Worm (Caenorhabditis elegans): ENCODE results near the gene F59F4.3.

The F59F4.3 gene

DNA sequence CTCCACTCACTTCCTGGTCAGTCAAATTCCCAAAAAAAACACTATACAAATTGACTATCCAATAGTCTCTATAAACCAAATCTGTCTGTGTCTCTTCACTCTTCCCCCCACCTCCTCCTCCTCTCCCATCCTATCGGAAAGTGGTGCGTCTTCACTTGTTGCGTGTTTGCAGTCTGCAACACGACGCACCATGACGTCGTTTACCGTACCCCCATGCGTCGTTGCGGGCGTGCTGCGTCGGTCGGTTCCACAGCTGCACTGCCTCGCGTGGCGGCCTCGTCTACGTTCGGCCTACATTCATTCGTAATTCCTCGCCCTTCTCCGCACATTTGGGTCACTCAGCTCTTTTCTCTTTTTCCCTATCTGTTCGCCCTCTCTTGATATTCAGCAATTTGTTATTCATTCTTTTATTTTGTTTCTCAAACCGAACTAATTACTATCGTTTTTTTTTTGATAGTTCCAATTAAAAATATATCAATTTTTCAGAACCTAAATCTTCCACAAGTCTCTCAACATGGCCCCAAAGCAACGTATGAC, 6.2 kb downstream of the F59F4.3 start, which contains the start of gene serp-1.1 (continued):
- peak; percentile 55 to 98 for TF ChIP-seq mdl-1 (tag; optimal IDR thresholded peaks at IDR 0.05)
- peak; percentile 75 for TF ChIP-seq F16B12.6 (tag; optimal IDR thresholded peaks at IDR 0.05)
- TF ChIP-seq aly-2 (tag; optimal IDR thresholded peaks at IDR 0.05), result peak; percentile 75
- peak; percentile 93 for TF ChIP-seq lin-15B (tag; optimal IDR thresholded peaks at IDR 0.05)
- TF ChIP-seq alr-1 (tag; optimal IDR thresholded peaks at IDR 0.05; ENCODE audit: borderline replicate concordance), result no peak
- TF ChIP-seq swsn-7 (tag; optimal IDR thresholded peaks at IDR 0.05), result peak; percentile 99
- peak; percentile 89 to 99 (median 98) for TF ChIP-seq elt-3 (tag; optimal IDR thresholded peaks at IDR 0.05)
- TF ChIP-seq sup-37 (GFP tag; optimal IDR thresholded peaks at IDR 0.05), result peak; percentile 96
- TF ChIP-seq sox-4 (tag; optimal IDR thresholded peaks at IDR 0.05), result peak; percentile 65
- TF ChIP-seq mef-2 (tag; optimal IDR thresholded peaks at IDR 0.05), result peak; percentile 89
- TF ChIP-seq nhr-85 (tag), result peak; percentile 100
- peak; percentile 87 to 93 for TF ChIP-seq lin-35 (GFP tag; optimal IDR thresholded peaks at IDR 0.05)
- peak; percentile 99 for TF ChIP-seq nhr-47 (tag; optimal IDR thresholded peaks at IDR 0.05)
- TF ChIP-seq C04F5.9 (tag; optimal IDR thresholded peaks at IDR 0.05), result peak; percentile 85
- TF ChIP-seq ztf-11 (tag; optimal IDR thresholded peaks at IDR 0.05), result peak in 1 of 2 experiments; percentile 93
- TF ChIP-seq irx-1 (tag; optimal IDR thresholded peaks at IDR 0.05), result peak; percentile 95
- TF ChIP-seq ceh-88 (GFP tag; IDR thresholded peaks at IDR 0.05), result peak; percentile 96
- TF ChIP-seq nhr-237 (tag; optimal IDR thresholded peaks at IDR 0.05), result peak; percentile 82
- peak; percentile 94 for TF ChIP-seq elt-2 (tag; optimal IDR thresholded peaks at IDR 0.05)
- TF ChIP-seq rnt-1 (tag; optimal IDR thresholded peaks at IDR 0.05), result peak; percentile 99
- peak; percentile 91 for TF ChIP-seq mab-9 (GFP tag; IDR thresholded peaks at IDR 0.05)
- peak; percentile 53; the same call in 1 of the 2 replicates for TF ChIP-seq unc-98 (GFP tag; IDR thresholded peaks at IDR 0.05)
- peak; percentile 95 to 97 for TF ChIP-seq egl-27 (tag; optimal IDR thresholded peaks at IDR 0.05)
- TF ChIP-seq unc-86 (tag; optimal IDR thresholded peaks at IDR 0.05), result peak; percentile 98
- TF ChIP-seq snu-23 (GFP tag; optimal IDR thresholded peaks at IDR 0.05), result peak; percentile 99
- TF ChIP-seq efl-1 (optimal IDR thresholded peaks at IDR 0.05), result peak; percentile 86 to 93
- TF ChIP-seq efl-1 (GFP tag; optimal IDR thresholded peaks at IDR 0.05 in 1 of 2), result peak; percentile 69 to 97
- TF ChIP-seq isw-1 (GFP tag; IDR thresholded peaks at IDR 0.05), result peak; percentile 94
- TF ChIP-seq unc-62 (GFP tag; optimal IDR thresholded peaks at IDR 0.05), result peak; percentile 48
- TF ChIP-seq snpc-4 (tag; optimal IDR thresholded peaks at IDR 0.05), result peak; percentile 90
- TF ChIP-seq ces-1 (GFP tag; optimal IDR thresholded peaks at IDR 0.05), result no peak
- peak; percentile 97 for TF ChIP-seq ztf-4 (tag; optimal IDR thresholded peaks at IDR 0.05)
- peak; percentile 81 for TF ChIP-seq zag-1 (tag; optimal IDR thresholded peaks at IDR 0.05)
- peak; percentile 99 for TF ChIP-seq nhr-71 (tag; optimal IDR thresholded peaks at IDR 0.05)
- no peak for TF ChIP-seq nhr-28 (tag; optimal IDR thresholded peaks at IDR 0.05)
- TF ChIP-seq dsc-1 (tag; optimal IDR thresholded peaks at IDR 0.05), result peak; percentile 97
- peak; percentile 92 for TF ChIP-seq fkh-10 (GFP tag; optimal IDR thresholded peaks at IDR 0.05)
- peak; percentile 91 for TF ChIP-seq zip-4 (GFP tag; optimal IDR thresholded peaks at IDR 0.05)
- peak; percentile 99 for TF ChIP-seq tbx-2 (tag; optimal IDR thresholded peaks at IDR 0.05)
- TF ChIP-seq blmp-1 (tag; optimal IDR thresholded peaks at IDR 0.05), result peak; percentile 96
- TF ChIP-seq fkh-8 (tag; optimal IDR thresholded peaks at IDR 0.05), result peak; percentile 94
- peak; percentile 83 for TF ChIP-seq efl-3 (GFP tag; optimal IDR thresholded peaks at IDR 0.05)
- peak; percentile 99 for TF ChIP-seq nhr-19 (GFP tag; conservative IDR thresholded peaks at IDR 0.05)
- peak; percentile 99 for TF ChIP-seq C16A3.4 (tag; optimal IDR thresholded peaks at IDR 0.05)
- no peak for TF ChIP-seq ets-5 (GFP tag; IDR thresholded peaks at IDR 0.05)
- TF ChIP-seq nhr-12 (tag; optimal IDR thresholded peaks at IDR 0.05), result peak; percentile 32
- no peak for TF ChIP-seq pag-3 (tag; optimal IDR thresholded peaks at IDR 0.05; ENCODE audit: borderline replicate concordance, insufficient read depth)
- peak; percentile 100 for TF ChIP-seq nhr-20 (tag; optimal IDR thresholded peaks at IDR 0.05)
- TF ChIP-seq lin-14 (GFP tag; optimal IDR thresholded peaks at IDR 0.05), result peak; percentile 100
- TF ChIP-seq vab-15 (tag; optimal IDR thresholded peaks at IDR 0.05), result peak; percentile 85
- peak; percentile 97 for TF ChIP-seq egl-13 (tag; optimal IDR thresholded peaks at IDR 0.05)
- peak; percentile 95 for TF ChIP-seq lir-3 (tag; optimal IDR thresholded peaks at IDR 0.05; ENCODE audit: poor library complexity)
